Fruit fly (Drosophila melanogaster) whole organism, embryonic: ENCODE data around the gene CG4025.

Experiments
- CG1024 ChIP-seq: fragments of 200-800 bp; sonication (Bioruptor generic); IDR thresholded peaks from 2 replicates; pipeline ENCODE4 v1.3.6; 2022; ENCODE audit warnings: missing biosample characterization, missing genetic modification characterization
- CG10321 ChIP-seq: fragments of 200-800 bp; sonication (Bioruptor generic); IDR thresholded peaks from 2 replicates; pipeline ENCODE4 v1.3.6; 2022; ENCODE audit warnings: missing biosample characterization, missing genetic modification characterization
- CG13123 ChIP-seq: fragments of 200-800 bp; sonication (Bioruptor generic); optimal IDR thresholded peaks from 2 replicates; lab custom pipeline; 2016; ENCODE audit warnings: missing biosample characterization, missing genetic modification characterization
- CG13894 ChIP-seq: fragments of 200-800 bp; sonication (Bioruptor generic); optimal IDR thresholded peaks from 3 replicates; lab custom pipeline; 2018; ENCODE audit warnings: missing biosample characterization, mild to moderate bottlenecking, missing genetic modification characterization, moderate library complexity
- CG15514 ChIP-seq: fragments of 200-800 bp; sonication (Bioruptor generic); optimal IDR thresholded peaks from 3 replicates; lab custom pipeline; 2017; ENCODE audit warnings: missing biosample characterization, missing genetic modification characterization, mild to moderate bottlenecking, moderate library complexity, missing genetic modification reagents
- CG18011 ChIP-seq: fragments of 200-800 bp; sonication (Bioruptor generic); optimal IDR thresholded peaks from 2 replicates; lab custom pipeline; 2017; ENCODE audit warnings: missing biosample characterization, missing genetic modification characterization, mild to moderate bottlenecking, moderate library complexity, missing genotype
- CG2199 ChIP-seq: fragments of 200-800 bp; sonication (Bioruptor generic); IDR thresholded peaks from 3 replicates; pipeline ENCODE4 v1.3.6; 2022; ENCODE audit warnings: missing biosample characterization, missing genetic modification characterization
- CG31365 ChIP-seq: fragments of 200-800 bp; sonication (Bioruptor generic); optimal IDR thresholded peaks from 2 replicates; lab custom pipeline; 2018; ENCODE audit warnings: missing biosample characterization, mild to moderate bottlenecking, missing genetic modification characterization
- CG31441 ChIP-seq: fragments of 200-800 bp; sonication (Bioruptor generic); IDR thresholded peaks from 2 replicates; pipeline ENCODE4 v1.3.6; 2022; ENCODE audit warnings: missing biosample characterization, missing genetic modification characterization
- CG3995 ChIP-seq: fragments of 200-800 bp; sonication (Bioruptor generic); optimal IDR thresholded peaks from 3 replicates; lab custom pipeline; 2016; ENCODE audit warnings: missing biosample characterization, missing genetic modification characterization
- CG4282 ChIP-seq: fragments of 200-800 bp; sonication (Bioruptor generic); optimal IDR thresholded peaks from 2 replicates; lab custom pipeline; 2016; ENCODE audit warnings: missing biosample characterization, missing genetic modification characterization
- CG7271 ChIP-seq: fragments of 200-800 bp; sonication (Bioruptor generic); optimal IDR thresholded peaks from 2 replicates; lab custom pipeline; 2018; ENCODE audit warnings: missing biosample characterization, mild to moderate bottlenecking, missing genetic modification characterization, moderate library complexity
- CG8290 ChIP-seq, 3 experiments: fragments of 200-800 bp; sonication (Bioruptor generic); optimal IDR thresholded peaks; 2 replicates each; lab custom pipeline; 2016 to 2019; ENCODE audit warnings: missing biosample characterization in 3 of 3, missing genetic modification characterization in 3 of 3, mild to moderate bottlenecking in 2 of 3, moderate library complexity in 1 of 3
- CTCF ChIP-seq: fragments of 200-800 bp; sonication (Bioruptor generic); optimal IDR thresholded peaks from 2 replicates; lab custom pipeline; 2017; ENCODE audit warnings: missing biosample characterization, mild to moderate bottlenecking, missing genetic modification characterization, moderate library complexity
- ERR ChIP-seq: fragments of 200-800 bp; sonication (Bioruptor generic); optimal IDR thresholded peaks from 2 replicates; lab custom pipeline; 2016; ENCODE audit warnings: missing biosample characterization, missing genetic modification characterization
- Ets65A ChIP-seq: fragments of 200-800 bp; sonication (Bioruptor generic); peaks from one replicate; lab custom pipeline; 2016; ENCODE audit warnings: missing biosample characterization, missing genetic modification characterization
- Gug ChIP-seq: fragments of 200-800 bp; sonication (Bioruptor generic); IDR thresholded peaks from 4 replicates; pipeline ENCODE4 v1.3.6; 2022; ENCODE audit warnings: missing biosample characterization, missing genetic modification characterization
- Hand ChIP-seq: fragments of 200-800 bp; sonication (Bioruptor generic); optimal IDR thresholded peaks from 2 replicates; lab custom pipeline; 2017; ENCODE audit warnings: mild to moderate bottlenecking, missing biosample characterization, missing genetic modification reagents, missing genetic modification characterization
- Hmx ChIP-seq: fragments of 200-800 bp; sonication (Bioruptor generic); optimal IDR thresholded peaks from 2 replicates; lab custom pipeline; 2016; ENCODE audit warnings: missing biosample characterization, missing genetic modification characterization
- Side ChIP-seq: fragments of 200-800 bp; sonication (Bioruptor generic); optimal IDR thresholded peaks from 2 replicates; lab custom pipeline; 2016; ENCODE audit warnings: missing biosample characterization, missing genetic modification characterization
- Six4 ChIP-seq: fragments of 200-800 bp; sonication (Bioruptor generic); optimal IDR thresholded peaks from 2 replicates; lab custom pipeline; 2016; ENCODE audit warnings: missing biosample characterization, missing genetic modification characterization
- Tbp ChIP-seq: fragments of >200 bp; optimal IDR thresholded peaks from 2 replicates; lab custom pipeline; 2018; ENCODE audit warnings: missing biosample characterization, missing genetic modification characterization
- ab ChIP-seq: fragments of 200-800 bp; sonication (Bioruptor generic); optimal IDR thresholded peaks from 2 replicates; lab custom pipeline; 2016; ENCODE audit warnings: missing biosample characterization, missing genetic modification characterization
- chif ChIP-seq, 2 experiments: fragments of 200-800 bp; sonication (Bioruptor generic); optimal IDR thresholded peaks; 3 replicates each; lab custom pipeline; 2016; ENCODE audit warnings: missing biosample characterization in 2 of 2, missing genetic modification characterization in 2 of 2
- eyg ChIP-seq: fragments of 200-800 bp; sonication (Bioruptor generic); optimal IDR thresholded peaks from 3 replicates; lab custom pipeline; 2016; ENCODE audit warnings: missing biosample characterization, missing genetic modification characterization
- her ChIP-seq: fragments of 200-800 bp; sonication (Bioruptor generic); optimal IDR thresholded peaks from 2 replicates; lab custom pipeline; 2016; ENCODE audit warnings: missing biosample characterization, missing genetic modification characterization
- jing ChIP-seq: fragments of 200-800 bp; sonication (Bioruptor generic); optimal IDR thresholded peaks from 2 replicates; lab custom pipeline; 2018; ENCODE audit warnings: missing biosample characterization, mild to moderate bottlenecking, missing genetic modification characterization
- lov ChIP-seq, 2 experiments: fragments of 200-800 bp in 1 of 2; fragments of >200 bp in 1 of 2; sonication (Bioruptor generic) in 1 of 2; IDR thresholded peaks in 1 of 2; optimal IDR thresholded peaks in 1 of 2; 2 replicates in 1 of 2; 3 replicates in 1 of 2; pipeline versions ENCODE4 v1.3.6 to Lab custom; 2017 to 2022; ENCODE audit warnings: missing biosample characterization in 1 of 2, missing genetic modification characterization in 1 of 2
- luna ChIP-seq: fragments of 200-800 bp; sonication (Bioruptor generic); optimal IDR thresholded peaks from 2 replicates; lab custom pipeline; 2016; ENCODE audit warnings: missing biosample characterization, missing genetic modification characterization
- nerfin-1 ChIP-seq: fragments of 200-800 bp; sonication (Bioruptor generic); optimal IDR thresholded peaks from 3 replicates; lab custom pipeline; 2019; ENCODE audit warnings: missing biosample characterization, mild to moderate bottlenecking, missing genetic modification characterization, moderate library complexity
- pho ChIP-seq: fragments of 200-800 bp; sonication (Bioruptor generic); optimal IDR thresholded peaks from 2 replicates; lab custom pipeline; 2016; ENCODE audit warnings: missing biosample characterization, missing genetic modification characterization
- pita ChIP-seq: fragments of 200-800 bp; sonication (Bioruptor generic); optimal IDR thresholded peaks from 2 replicates; lab custom pipeline; 2017; ENCODE audit warnings: missing biosample characterization, mild to moderate bottlenecking, missing genetic modification characterization
- prd ChIP-seq, 3 experiments: fragments of >200 bp in 2 of 3; fragments of 200-800 bp in 1 of 3; sonication (Bioruptor generic) in 1 of 3; optimal IDR thresholded peaks in 2 of 3; IDR thresholded peaks in 1 of 3; 2 replicates in 2 of 3; 3 replicates in 1 of 3; pipeline versions ENCODE4 v1.3.6 to Lab custom; 2017 to 2022; ENCODE audit warnings: missing biosample characterization in 1 of 3, missing genetic modification characterization in 1 of 3
- pzg ChIP-seq: fragments of 200-800 bp; sonication (Bioruptor generic); optimal IDR thresholded peaks from 3 replicates; lab custom pipeline; 2018; ENCODE audit warnings: missing biosample characterization, mild to moderate bottlenecking, missing genetic modification characterization, moderate library complexity
- scrt ChIP-seq: fragments of 200-800 bp; sonication (Bioruptor generic); optimal IDR thresholded peaks from 2 replicates; lab custom pipeline; 2018; ENCODE audit warnings: missing biosample characterization, mild to moderate bottlenecking, missing genetic modification characterization, moderate library complexity
- sim ChIP-seq: fragments of 200-800 bp; sonication (Bioruptor generic); IDR thresholded peaks from 2 replicates; pipeline ENCODE4 v1.3.6; 2022; ENCODE audit warnings: missing biosample characterization, missing genetic modification characterization
- sna ChIP-seq: fragments of 200-800 bp; sonication (Bioruptor generic); IDR thresholded peaks from 2 replicates; pipeline ENCODE4 v1.3.6; 2022; ENCODE audit warnings: missing biosample characterization, missing genetic modification characterization; ENCODE audit not compliant: partially characterized antibody
- sqz ChIP-seq: fragments of 200-800 bp; sonication (Bioruptor generic); optimal IDR thresholded peaks from 3 replicates; lab custom pipeline; 2018; ENCODE audit warnings: missing biosample characterization, mild to moderate bottlenecking, missing genetic modification characterization
- stwl ChIP-seq: fragments of 200-800 bp; sonication (Bioruptor generic); optimal IDR thresholded peaks from 3 replicates; lab custom pipeline; 2018; ENCODE audit warnings: missing biosample characterization, mild to moderate bottlenecking, missing genetic modification characterization, moderate library complexity
- tgo ChIP-seq: fragments of 200-800 bp; sonication (Bioruptor generic); IDR thresholded peaks from 3 replicates; pipeline ENCODE4 v1.3.6; 2022; ENCODE audit warnings: missing biosample characterization, missing genetic modification characterization
- tna ChIP-seq: fragments of 200-800 bp; sonication (Bioruptor generic); IDR thresholded peaks from 2 replicates; pipeline ENCODE4 v1.3.6; 2022; ENCODE audit warnings: missing biosample characterization, missing genetic modification characterization; ENCODE audit not compliant: partially characterized antibody
- yki ChIP-seq: fragments of >200 bp; optimal IDR thresholded peaks from 3 replicates; lab custom pipeline; 2018

Gene CG4025

DNA sequence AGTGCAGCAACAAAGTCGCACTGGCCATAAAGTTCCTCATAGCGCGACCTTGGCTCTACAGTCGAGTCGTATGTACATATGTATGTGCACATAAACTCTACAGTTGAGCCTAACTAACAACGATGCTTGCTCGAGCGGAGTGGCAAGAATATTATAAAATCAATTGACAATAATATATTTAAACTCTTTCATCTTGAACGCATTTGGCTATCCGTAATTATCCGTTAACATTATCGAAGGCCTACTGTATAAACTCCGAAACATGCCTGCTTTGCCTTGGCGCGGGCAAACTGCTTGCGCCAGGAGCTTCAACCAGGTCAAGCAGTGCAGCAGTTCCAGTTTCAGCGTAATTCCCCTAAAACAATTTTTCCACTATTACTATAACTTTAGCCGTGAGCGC is 31.9 kb downstream of the CG4025 start (continued):
- TF ChIP-seq tna (GFP tag; lab: Robert Waterston, UW) (no peak), CG10321 (no peak), Six4 (GFP tag; lab: Kevin White, UChicago) (no peak), ERR (no peak), CG1024 (GFP tag; lab: Robert Waterston, UW) (no peak), CG31441 (GFP tag; lab: Robert Waterston, UW) (no peak), ab (GFP tag; lab: Kevin White, UChicago) (no peak), Ets65A (GFP tag; lab: Kevin White, UChicago) (peak; percentile 76), sqz (GFP tag; lab: Kevin White, UChicago) (no peak), CG4282 (GFP tag; lab: Kevin White, UChicago) (no peak), scrt (GFP tag; lab: Kevin White, UChicago) (no peak), CG18011 (GFP tag; lab: Kevin White, UChicago) (no peak), Hmx (no peak), jing (GFP tag; lab: Kevin White, UChicago) (no peak), sna (no peak), CG7271 (tag; lab: Kevin White, UChicago) (no peak), prd (optimal IDR thresholded peaks at IDR 0.05; lab: Kevin White, UChicago) (no peak), prd (GFP tag; IDR thresholded peaks at IDR 0.05; lab: Robert Waterston, UW) (no peak), Gug (GFP tag; lab: Robert Waterston, UW) (no peak), yki (lab: Kevin White, UChicago) (no peak), CG8290 (GFP tag; optimal IDR thresholded peaks at IDR 0.05; lab: Kevin White, UChicago) (peak; percentile 49), CG8290 (tag; optimal IDR thresholded peaks at IDR 0.05; lab: Kevin White, UChicago) (no peak), Side (GFP tag; lab: Kevin White, UChicago) (no peak), luna (GFP tag; lab: Kevin White, UChicago) (no peak), her (no peak), sim (GFP tag; lab: Robert Waterston, UW) (no peak), nerfin-1 (tag; lab: Kevin White, UChicago) (no peak), pho (GFP tag; lab: Kevin White, UChicago) (no peak), lov (optimal IDR thresholded peaks at IDR 0.05; lab: Kevin White, UChicago) (no peak), lov (GFP tag; IDR thresholded peaks at IDR 0.05; lab: Robert Waterston, UW) (no peak), tgo (GFP tag; lab: Robert Waterston, UW) (no peak)

DNA sequence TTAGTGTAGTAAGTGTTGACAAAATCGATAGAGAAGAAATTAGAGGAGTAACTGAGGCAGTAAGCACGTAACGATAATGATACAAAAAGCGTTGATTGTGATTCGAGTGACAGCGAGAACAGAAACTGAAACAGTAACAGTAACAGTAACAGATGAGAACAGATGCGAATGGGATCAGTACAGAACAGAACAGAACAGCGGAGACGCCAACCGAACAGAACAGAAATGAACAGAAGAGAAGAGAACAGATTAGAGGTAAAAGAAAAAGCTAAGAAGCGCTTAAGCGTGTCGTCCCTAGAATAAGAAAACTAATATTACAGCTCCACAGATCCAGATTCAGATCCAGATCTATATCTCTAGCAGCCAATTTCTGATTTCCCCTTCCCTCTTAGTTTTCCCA is 35.9 kb downstream of the CG4025 start:
- TF ChIP-seq CG13894 (tag; lab: Kevin White, UChicago) = peak; percentile 5
- TF ChIP-seq Tbp (GFP tag; lab: Kevin White, UChicago) = peak; percentile 25
- TF ChIP-seq chif (GFP tag; optimal IDR thresholded peaks at IDR 0.05; lab: Kevin White, UChicago) = no peak
- TF ChIP-seq CTCF = peak; percentile 68
- TF ChIP-seq CG2199 (GFP tag; lab: Robert Waterston, UW) = 0 out of 3 replicates have a peak, but pooled peaks have one; percentile 15
- TF ChIP-seq pzg (GFP tag; lab: Kevin White, UChicago) = peak; percentile 21
- TF ChIP-seq CG31365 (tag; lab: Kevin White, UChicago) = peak; percentile 19
- TF ChIP-seq CG3995 (GFP tag; lab: Kevin White, UChicago) = peak; percentile 62
- no peak for TF ChIP-seq CG13123
- TF ChIP-seq CG15514 (GFP tag; lab: Kevin White, UChicago) = peak; percentile 59
- peak; percentile 66 for TF ChIP-seq pita (GFP tag; lab: Kevin White, UChicago)
- peak; percentile 33 for TF ChIP-seq stwl (tag; lab: Kevin White, UChicago)
- TF ChIP-seq Hand = no peak
- no peak for TF ChIP-seq eyg
- peak; percentile 16 for TF ChIP-seq CG8290 (GFP tag; optimal IDR thresholded peaks at IDR 0.05; lab: Kevin White, UChicago)
- TF ChIP-seq CG8290 (tag; optimal IDR thresholded peaks at IDR 0.05; lab: Kevin White, UChicago) = no peak
